Worm (Caenorhabditis elegans): Measurements from ENCODE around the gene H38K22.6.

Gene H38K22.6

ce11 chrIII:4370585-4370984, 50.4 kb downstream of the H38K22.6 start, which contains the start of gene ckb-3:
Gene ckb-3, plus strand, starts transcription at chrIII:4370885.
- TF ChIP-seq zag-1 (tag; optimal IDR thresholded peaks at IDR 0.05) (no peak), tbx-2 (tag; optimal IDR thresholded peaks at IDR 0.05) (no peak), unc-130 (tag; optimal IDR thresholded peaks at IDR 0.05) (no peak), ceh-88 (GFP tag; IDR thresholded peaks at IDR 0.05) (no peak), ztf-11 (tag; optimal IDR thresholded peaks at IDR 0.05) (no peak), hlh-17 (GFP tag; optimal IDR thresholded peaks at IDR 0.05; ENCODE audit: borderline replicate concordance) (no peak), nhr-28 (tag; optimal IDR thresholded peaks at IDR 0.05) (no peak), pqm-1 (tag; optimal IDR thresholded peaks at IDR 0.05) (no peak), unc-98 (GFP tag; IDR thresholded peaks at IDR 0.05) (no peak), elt-2 (tag; optimal IDR thresholded peaks at IDR 0.05) (no peak), fkh-10 (GFP tag; optimal IDR thresholded peaks at IDR 0.05) (no peak), blmp-1 (tag; optimal IDR thresholded peaks at IDR 0.05) (no peak), C16A3.4 (tag; optimal IDR thresholded peaks at IDR 0.05) (no peak), swsn-7 (tag; optimal IDR thresholded peaks at IDR 0.05) (no peak), dpl-1 (GFP tag; optimal IDR thresholded peaks at IDR 0.05) (no peak)

Measured in whole organism, L1 larva.